Fruit fly (Drosophila melanogaster): ENCODE data around the gene sdk.
A peak's percentile ranks its signal among the peaks of the same experiment; 100 is the strongest.

sdk gene

dm6 chrX:678503-678902 is 8.1 kb upstream of the sdk start (continued):
- TF ChIP-seq CG16779 (tag; optimal IDR thresholded peaks at IDR 0.05) (no peak), CG6163 (GFP tag; IDR thresholded peaks at IDR 0.05) (peak; percentile 62), CG9139 (GFP tag; optimal IDR thresholded peaks at IDR 0.05) (no peak), achi (GFP tag; optimal IDR thresholded peaks at IDR 0.05) (peak; percentile 6), CG10669 (GFP tag; optimal IDR thresholded peaks at IDR 0.05) (no peak), CG6808 (GFP tag; optimal IDR thresholded peaks at IDR 0.05) (no peak), CG34406 (GFP tag; optimal IDR thresholded peaks at IDR 0.05) (no peak), Lpt (GFP tag; optimal IDR thresholded peaks at IDR 0.05) (no peak), Sox102F (GFP tag; optimal IDR thresholded peaks at IDR 0.05) (peak; percentile 0), CG15336 (GFP tag; IDR thresholded peaks at IDR 0.05) (peak; percentile 49; the same call in 1 of the 2 replicates), lz (GFP tag; optimal IDR thresholded peaks at IDR 0.05) (peak; percentile 20), Met (GFP tag; optimal IDR thresholded peaks at IDR 0.05) (peak; percentile 38), CG3032 (tag; optimal IDR thresholded peaks at IDR 0.05) (no peak), CG3919 (GFP tag; optimal IDR thresholded peaks at IDR 0.05) (peak; percentile 44), Ets21C (GFP tag; optimal IDR thresholded peaks at IDR 0.05) (peak; percentile 22), Sox14 (GFP tag; optimal IDR thresholded peaks at IDR 0.05) (peak; percentile 23), Eip78C (GFP tag) (peak; percentile 55), Eip75B (GFP tag; optimal IDR thresholded peaks at IDR 0.05) (peak; percentile 23), Smox (GFP tag; optimal IDR thresholded peaks at IDR 0.05) (peak; percentile 33), svp (GFP tag) (peak; percentile 14), CG6854 (GFP tag; optimal IDR thresholded peaks at IDR 0.05) (no peak), pdm3 (GFP tag; optimal IDR thresholded peaks at IDR 0.05) (peak; percentile 33), fd59A (GFP tag; optimal IDR thresholded peaks at IDR 0.05) (no peak), CG32006 (GFP tag; optimal IDR thresholded peaks at IDR 0.05) (peak; percentile 46), net (GFP tag; optimal IDR thresholded peaks at IDR 0.05) (no peak), CG31627 (GFP tag; optimal IDR thresholded peaks at IDR 0.05) (peak; percentile 18), Eip93F (GFP tag; optimal IDR thresholded peaks at IDR 0.05) (no peak), fd85E (GFP tag; optimal IDR thresholded peaks at IDR 0.05) (no peak), spab (GFP tag; optimal IDR thresholded peaks at IDR 0.05) (no peak), CG11762 (GFP tag; optimal IDR thresholded peaks at IDR 0.05; ENCODE audit: insufficient read depth) (no peak), acj6 (GFP tag; optimal IDR thresholded peaks at IDR 0.05) (peak; percentile 28), CG6792 (GFP tag; optimal IDR thresholded peaks at IDR 0.05) (no peak), topi (GFP tag; optimal IDR thresholded peaks at IDR 0.05) (peak; percentile 10), Ets96B (tag; optimal IDR thresholded peaks at IDR 0.05) (no peak), CG10631 (GFP tag; optimal IDR thresholded peaks at IDR 0.05) (peak; percentile 24), esn (GFP tag; optimal IDR thresholded peaks at IDR 0.05) (peak; percentile 12)

dm6 chrX:687330-688078 is 870 bp downstream of the sdk start:
- no peak for TF ChIP-seq CG11762 (GFP tag; optimal IDR thresholded peaks at IDR 0.05; ENCODE audit: insufficient read depth)
- peak; percentile 35; the same call in 1 of the 3 replicates for TF ChIP-seq eg (GFP tag; IDR thresholded peaks at IDR 0.05)
- peak; percentile 92 for TF ChIP-seq svp (GFP tag)
- peak; percentile 35 for TF ChIP-seq net (GFP tag; optimal IDR thresholded peaks at IDR 0.05)
- peak; percentile 52; the same call in 2 of the 3 replicates for TF ChIP-seq CG6163 (GFP tag; IDR thresholded peaks at IDR 0.05)
- no peak for TF ChIP-seq CG34406 (GFP tag; optimal IDR thresholded peaks at IDR 0.05)
- TF ChIP-seq CG8119 (GFP tag; IDR thresholded peaks at IDR 0.05) = peak; percentile 19; the same call in 1 of the 3 replicates
- no peak for TF ChIP-seq CG7368 (GFP tag; optimal IDR thresholded peaks at IDR 0.05)
- TF ChIP-seq CG6276 (GFP tag; optimal IDR thresholded peaks at IDR 0.05) = peak; percentile 27
- TF ChIP-seq CG15336 (GFP tag; IDR thresholded peaks at IDR 0.05) = peak; percentile 15; the same call in 1 of the 2 replicates
- TF ChIP-seq CG4318 (GFP tag; optimal IDR thresholded peaks at IDR 0.05) = no peak
- TF ChIP-seq CG10669 (GFP tag; optimal IDR thresholded peaks at IDR 0.05) = peak; percentile 7
- no peak for TF ChIP-seq CG8319 (GFP tag; optimal IDR thresholded peaks at IDR 0.05)
- TF ChIP-seq Eip93F (GFP tag; optimal IDR thresholded peaks at IDR 0.05) = no peak
- peak; percentile 32 for TF ChIP-seq CG6808 (GFP tag; optimal IDR thresholded peaks at IDR 0.05)
- TF ChIP-seq ss (GFP tag; optimal IDR thresholded peaks at IDR 0.05) = peak; percentile 24 to 60

Measured in whole organism, prepupa.